Fruit fly (Drosophila melanogaster): ENCODE results near the gene CG43271.

DNA sequence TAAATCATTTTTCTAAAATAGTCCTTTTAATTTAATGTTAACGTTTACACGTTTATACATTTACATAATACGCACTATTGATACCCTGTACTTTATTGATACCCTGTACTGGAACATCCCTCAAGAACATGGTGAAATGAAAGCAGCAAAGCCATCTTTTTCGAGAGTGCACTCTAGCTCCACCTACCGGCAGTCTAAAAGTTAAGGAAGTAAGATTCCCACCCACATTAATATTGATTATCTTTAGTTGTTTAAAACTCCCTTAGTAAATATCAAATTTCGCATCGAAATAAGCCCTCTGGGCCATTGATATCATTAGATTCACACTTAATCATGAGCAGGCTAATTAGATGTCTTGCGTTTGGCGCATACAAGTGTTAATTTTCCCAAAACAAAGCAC lies 43.5 kb upstream of the CG43271 start:
- peak; percentile 54 to 75 for TF ChIP-seq CTCF (optimal IDR thresholded peaks at IDR 0.05)
- TF ChIP-seq CG8478 (optimal IDR thresholded peaks at IDR 0.05), result no peak
